Fruit fly (Drosophila melanogaster): ENCODE results near the gene CG33767.

dm6 chr3L:22647627-22648026, 1.5 kb downstream of the CG33767 start, which contains the start of gene CG33769:
- no peak for TF ChIP-seq Pif1A (GFP tag; optimal IDR thresholded peaks at IDR 0.05)
- TF ChIP-seq CG9948 (tag; optimal IDR thresholded peaks at IDR 0.05) = no peak
- TF ChIP-seq rn (GFP tag; IDR thresholded peaks at IDR 0.05) = no peak
- TF ChIP-seq CG32121 (GFP tag; IDR thresholded peaks at IDR 0.05) = no peak
- no peak for TF ChIP-seq D1 (tag; optimal IDR thresholded peaks at IDR 0.05)
- TF ChIP-seq CG12605 (GFP tag; IDR thresholded peaks at IDR 0.05) = no peak

Measured in whole organism, pupa.